1 fruit fly cellular context compared by ENCODE assay signal in the genomic region with DNA sequence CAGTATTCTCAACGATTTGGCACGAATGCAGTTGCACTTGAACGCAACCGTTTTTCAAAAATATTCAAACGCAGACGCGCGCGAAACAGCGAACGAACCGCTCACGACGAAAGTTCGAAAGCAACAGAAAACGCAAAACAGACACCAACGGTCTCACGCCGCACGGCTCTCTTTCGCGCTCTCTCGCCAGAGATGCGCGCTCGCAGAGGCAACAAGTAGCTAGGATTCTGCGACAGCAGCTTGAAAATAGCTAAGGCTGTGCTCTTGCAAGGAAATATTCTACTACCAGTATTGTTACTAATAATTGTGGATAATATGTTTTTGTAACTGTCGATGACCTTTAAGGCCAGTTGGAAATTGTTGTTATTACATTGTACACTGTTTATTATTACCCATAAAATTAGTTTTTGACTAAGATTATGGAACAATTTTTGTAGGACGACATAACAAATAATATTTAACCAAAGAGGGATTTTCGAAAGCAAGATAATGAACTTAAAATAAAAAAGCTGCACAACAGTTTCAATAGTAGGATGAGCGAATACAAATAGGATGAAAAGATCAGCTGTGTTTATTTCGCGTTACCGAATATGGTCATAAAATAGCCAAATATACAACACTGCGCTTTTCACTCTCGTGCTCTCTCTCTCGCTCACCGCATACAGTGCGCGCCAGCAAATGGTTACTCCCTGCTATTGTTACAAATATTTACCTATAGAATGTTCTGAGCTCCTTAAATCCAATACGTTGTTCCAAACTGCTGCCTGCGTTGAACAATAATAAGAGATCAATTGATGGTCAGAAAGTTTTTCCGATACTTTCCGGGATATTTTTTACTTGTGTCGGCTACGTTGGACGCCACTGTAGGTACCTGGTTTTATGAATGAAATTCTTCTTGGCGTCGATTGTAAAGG.
A peak's percentile ranks its signal among the peaks of the same experiment; 100 is the strongest.
TF ChIP-seq lines count a peak whose summit lies in the region.

No protein-coding gene starts in this region.

TF ChIP-seq in whole organism, embryonic, 481 proteins besides CTCF, POLR2A, EP300 and RAD21 (continued from another document and continues in another):
- TF ChIP-seq Jarid2 (GFP tag; optimal IDR thresholded peaks at IDR 0.05; lab: Kevin White, UChicago) (peak; percentile 95), unc-4 (GFP tag; IDR thresholded peaks at IDR 0.05; lab: Robert Waterston, UW; ENCODE audit: partially characterized antibody) (no peak), corto (GFP tag; optimal IDR thresholded peaks at IDR 0.05; lab: Kevin White, UChicago) (peak; percentile 5), lmd (GFP tag; IDR thresholded peaks at IDR 0.05; lab: Robert Waterston, UW) (peak; percentile 78), CG1603 (tag; optimal IDR thresholded peaks at IDR 0.05; lab: Kevin White, UChicago) (peak; percentile 86), CG13296 (GFP tag; optimal IDR thresholded peaks at IDR 0.05; lab: Kevin White, UChicago) (no peak), pita (GFP tag; optimal IDR thresholded peaks at IDR 0.05; lab: Kevin White, UChicago) (no peak), CG11504 (tag; optimal IDR thresholded peaks at IDR 0.05; lab: Kevin White, UChicago) (peak; percentile 69), CG4820 (GFP tag; optimal IDR thresholded peaks at IDR 0.05; lab: Kevin White, UChicago) (peak; percentile 57), CG33557 (GFP tag; optimal IDR thresholded peaks at IDR 0.05; lab: Kevin White, UChicago) (peak; percentile 30), CG5953 (GFP tag; IDR thresholded peaks at IDR 0.05; lab: Robert Waterston, UW) (peak; percentile 79), CG7357 (GFP tag; IDR thresholded peaks at IDR 0.05; lab: Robert Waterston, UW) (peak; percentile 52; the same call in 1 of the 3 replicates), Scr (GFP tag; IDR thresholded peaks at IDR 0.05; lab: Robert Waterston, UW; ENCODE audit: partially characterized antibody) (0 out of 2 replicates have a peak, but pooled peaks have one; percentile 15), TFAM (GFP tag; optimal IDR thresholded peaks at IDR 0.05; lab: Kevin White, UChicago) (no peak), CG1647 (GFP tag; optimal IDR thresholded peaks at IDR 0.05; lab: Kevin White, UChicago) (peak; percentile 67), ara (GFP tag; IDR thresholded peaks at IDR 0.05; lab: Robert Waterston, UW) (peak; percentile 81), lilli (GFP tag; optimal IDR thresholded peaks at IDR 0.05; lab: Kevin White, UChicago) (peak; percentile 76), yki (optimal IDR thresholded peaks at IDR 0.05; lab: Kevin White, UChicago) (peak; percentile 67), CG4404 (GFP tag; IDR thresholded peaks at IDR 0.05; lab: Robert Waterston, UW) (peak; percentile 49), Dek (tag; optimal IDR thresholded peaks at IDR 0.05; lab: Kevin White, UChicago) (peak; percentile 22), CG7745 (tag; optimal IDR thresholded peaks at IDR 0.05; lab: Kevin White, UChicago) (no peak), CG15073 (GFP tag; optimal IDR thresholded peaks at IDR 0.05; lab: Kevin White, UChicago) (peak; percentile 99), CG4328 (GFP tag; optimal IDR thresholded peaks at IDR 0.05; lab: Kevin White, UChicago) (no peak), salm (tag; optimal IDR thresholded peaks at IDR 0.05; lab: Kevin White, UChicago) (peak; percentile 28), sim (GFP tag; IDR thresholded peaks at IDR 0.05; lab: Robert Waterston, UW) (0 out of 2 replicates have a peak, but pooled peaks have one; percentile 43), pros (GFP tag; optimal IDR thresholded peaks at IDR 0.05; lab: Kevin White, UChicago) (no peak), CG1529 (GFP tag; optimal IDR thresholded peaks at IDR 0.05; lab: Kevin White, UChicago) (peak; percentile 35), CG8478 (optimal IDR thresholded peaks at IDR 0.05; lab: Kevin White, UChicago) (no peak), Xbp1 (GFP tag; optimal IDR thresholded peaks at IDR 0.05; lab: Kevin White, UChicago) (peak; percentile 81), CG30403 (GFP tag; optimal IDR thresholded peaks at IDR 0.05; lab: Kevin White, UChicago) (peak; percentile 65), PHDP (tag; optimal IDR thresholded peaks at IDR 0.05; lab: Kevin White, UChicago) (peak; percentile 73), Antp (GFP tag; optimal IDR thresholded peaks at IDR 0.05; lab: Kevin White, UChicago) (peak; percentile 79), abd-A (tag; optimal IDR thresholded peaks at IDR 0.05; lab: Kevin White, UChicago) (no peak), Sox102F (GFP tag; optimal IDR thresholded peaks at IDR 0.05; lab: Kevin White, UChicago) (peak; percentile 82), Hmx (GFP tag; optimal IDR thresholded peaks at IDR 0.05; lab: Kevin White, UChicago) (no peak), repo (GFP tag; optimal IDR thresholded peaks at IDR 0.05; lab: Kevin White, UChicago) (no peak), CG8089 (GFP tag; optimal IDR thresholded peaks at IDR 0.05; lab: Kevin White, UChicago) (peak; percentile 61), CG10959 (GFP tag; IDR thresholded peaks at IDR 0.05; lab: Robert Waterston, UW) (0 out of 2 replicates have a peak, but pooled peaks have one; percentile 35), CG2199 (GFP tag; IDR thresholded peaks at IDR 0.05; lab: Robert Waterston, UW) (peak; percentile 91), Dip3 (GFP tag; optimal IDR thresholded peaks at IDR 0.05; lab: Kevin White, UChicago) (peak; percentile 69), al (GFP tag; IDR thresholded peaks at IDR 0.05; lab: Robert Waterston, UW) (peak; percentile 76), mam (GFP tag; optimal IDR thresholded peaks at IDR 0.05; lab: Kevin White, UChicago) (peak; percentile 84), CG4282 (GFP tag; optimal IDR thresholded peaks at IDR 0.05; lab: Kevin White, UChicago) (peak; percentile 21), so (GFP tag; IDR thresholded peaks at IDR 0.05; lab: Robert Waterston, UW) (0 out of 3 replicates have a peak, but pooled peaks have one; percentile 66), Nf-YB (GFP tag; optimal IDR thresholded peaks at IDR 0.05; lab: Kevin White, UChicago) (peak; percentile 30), CG4617 (GFP tag; optimal IDR thresholded peaks at IDR 0.05; lab: Kevin White, UChicago; ENCODE audit: borderline replicate concordance) (peak; percentile 34), Elba2 (GFP tag; optimal IDR thresholded peaks at IDR 0.05; lab: Kevin White, UChicago) (peak; percentile 4), Atf-2 (GFP tag; optimal IDR thresholded peaks at IDR 0.05; lab: Kevin White, UChicago) (peak; percentile 49), gt (GFP tag; IDR thresholded peaks at IDR 0.05; lab: Robert Waterston, UW) (no peak), CG2712 (tag; optimal IDR thresholded peaks at IDR 0.05; lab: Kevin White, UChicago) (peak; percentile 73), CG13123 (GFP tag; optimal IDR thresholded peaks at IDR 0.05; lab: Kevin White, UChicago) (peak; percentile 59), slp2 (GFP tag; optimal IDR thresholded peaks at IDR 0.05; lab: Kevin White, UChicago) (peak; percentile 74), CG17328 (GFP tag; IDR thresholded peaks at IDR 0.05; lab: Robert Waterston, UW) (peak; percentile 81), sens (GFP tag; lab: Kevin White, UChicago) (peak; percentile 96), dimm (GFP tag; IDR thresholded peaks at IDR 0.05; lab: Robert Waterston, UW) (no peak), CG13424 (tag; optimal IDR thresholded peaks at IDR 0.05; lab: Kevin White, UChicago) (peak; percentile 64), CG10462 (GFP tag; optimal IDR thresholded peaks at IDR 0.05; lab: Kevin White, UChicago) (peak; percentile 5), CG31388 (GFP tag; optimal IDR thresholded peaks at IDR 0.05; lab: Kevin White, UChicago) (peak; percentile 16), CG3838 (GFP tag; optimal IDR thresholded peaks at IDR 0.05; lab: Kevin White, UChicago) (peak; percentile 2), crol (GFP tag; IDR thresholded peaks at IDR 0.05; lab: Robert Waterston, UW) (peak; percentile 45; the same call in 1 of the 2 replicates), CG13287 (GFP tag; IDR thresholded peaks at IDR 0.05; lab: Robert Waterston, UW; ENCODE audit: partially characterized antibody) (peak; percentile 19; the same call in 1 of the 2 replicates), Nf-YA (GFP tag; IDR thresholded peaks at IDR 0.05; lab: Robert Waterston, UW) (peak; percentile 55), mirr (GFP tag; optimal IDR thresholded peaks at IDR 0.05; lab: Kevin White, UChicago) (peak; percentile 6), CrebB (tag; optimal IDR thresholded peaks at IDR 0.05; lab: Kevin White, UChicago) (peak; percentile 44), CG17385 (GFP tag; optimal IDR thresholded peaks at IDR 0.05; lab: Kevin White, UChicago) (peak; percentile 59), hb (GFP tag; IDR thresholded peaks at IDR 0.05; lab: Robert Waterston, UW; ENCODE audit: partially characterized antibody) (no peak), z (GFP tag; IDR thresholded peaks at IDR 0.05; lab: Robert Waterston, UW) (no peak), Abd-B (GFP tag; optimal IDR thresholded peaks at IDR 0.05; lab: Kevin White, UChicago) (peak; percentile 1), twi (tag; optimal IDR thresholded peaks at IDR 0.05; lab: Kevin White, UChicago) (peak; percentile 24), Aef1 (GFP tag; IDR thresholded peaks at IDR 0.05; lab: Robert Waterston, UW) (peak; percentile 69; the same call in 2 of the 3 replicates), Hr78 (GFP tag; optimal IDR thresholded peaks at IDR 0.05; lab: Kevin White, UChicago) (no peak), Dref (GFP tag; IDR thresholded peaks at IDR 0.05; lab: Robert Waterston, UW) (no peak), CG17361 (GFP tag; IDR thresholded peaks at IDR 0.05; lab: Robert Waterston, UW) (peak; percentile 50; the same call in 2 of the 3 replicates), CG8765 (GFP tag; IDR thresholded peaks at IDR 0.05; lab: Robert Waterston, UW) (peak; percentile 63), Hr3 (GFP tag; optimal IDR thresholded peaks at IDR 0.05; lab: Kevin White, UChicago) (peak; percentile 66), CG11560 (tag; IDR thresholded peaks at IDR 0.05; lab: Robert Waterston, UW) (0 out of 3 replicates have a peak, but pooled peaks have one; percentile 28), CG14441 (GFP tag; IDR thresholded peaks at IDR 0.05; lab: Robert Waterston, UW) (peak; percentile 78), HLH4C (GFP tag; IDR thresholded peaks at IDR 0.05; lab: Robert Waterston, UW; ENCODE audit: partially characterized antibody) (0 out of 3 replicates have a peak, but pooled peaks have one; percentile 32), D (optimal IDR thresholded peaks at IDR 0.05; lab: Kevin White, UChicago) (no peak), D (GFP tag; optimal IDR thresholded peaks at IDR 0.05; lab: Kevin White, UChicago) (peak; percentile 49), NK7.1 (GFP tag; optimal IDR thresholded peaks at IDR 0.05; lab: Kevin White, UChicago) (peak; percentile 18), Lpt (GFP tag; optimal IDR thresholded peaks at IDR 0.05; lab: Kevin White, UChicago) (no peak), amos (GFP tag; IDR thresholded peaks at IDR 0.05; lab: Robert Waterston, UW; ENCODE audit: partially characterized antibody) (0 out of 2 replicates have a peak, but pooled peaks have one; percentile 26), CG2116 (GFP tag; optimal IDR thresholded peaks at IDR 0.05; lab: Kevin White, UChicago) (peak; percentile 29), CG6813 (GFP tag; optimal IDR thresholded peaks at IDR 0.05; lab: Kevin White, UChicago) (peak; percentile 61), Asciz (GFP tag; optimal IDR thresholded peaks at IDR 0.05; lab: Kevin White, UChicago) (peak; percentile 53), Rfx (GFP tag; IDR thresholded peaks at IDR 0.05; lab: Robert Waterston, UW) (peak; percentile 84), Hr39 (optimal IDR thresholded peaks at IDR 0.05; lab: Kevin White, UChicago) (no peak), Mes4 (GFP tag; optimal IDR thresholded peaks at IDR 0.05; lab: Kevin White, UChicago) (peak; percentile 76), CG3163 (GFP tag; optimal IDR thresholded peaks at IDR 0.05; lab: Kevin White, UChicago) (peak; percentile 48), CG7271 (tag; optimal IDR thresholded peaks at IDR 0.05; lab: Kevin White, UChicago) (no peak), CG13775 (GFP tag; optimal IDR thresholded peaks at IDR 0.05; lab: Kevin White, UChicago) (peak; percentile 66), jumu (GFP tag; optimal IDR thresholded peaks at IDR 0.05; lab: Kevin White, UChicago) (peak; percentile 71), CG11695 (GFP tag; IDR thresholded peaks at IDR 0.05; lab: Robert Waterston, UW) (peak; percentile 90), h (optimal IDR thresholded peaks at IDR 0.05; lab: Kevin White, UChicago) (no peak), CG13624 (GFP tag; optimal IDR thresholded peaks at IDR 0.05; lab: Kevin White, UChicago) (peak; percentile 71), zen (tag; optimal IDR thresholded peaks at IDR 0.05; lab: Kevin White, UChicago) (peak; percentile 22), Ets65A (GFP tag; lab: Kevin White, UChicago) (peak; percentile 93), CG17829 (tag; optimal IDR thresholded peaks at IDR 0.05; lab: Kevin White, UChicago) (peak; percentile 67), CG4424 (GFP tag; optimal IDR thresholded peaks at IDR 0.05; lab: Kevin White, UChicago) (peak; percentile 64), CG6272 (GFP tag; IDR thresholded peaks at IDR 0.05; lab: Robert Waterston, UW) (peak; percentile 63), ttk (GFP tag; IDR thresholded peaks at IDR 0.05; lab: Robert Waterston, UW) (peak; percentile 71), danr (GFP tag; IDR thresholded peaks at IDR 0.05; lab: Robert Waterston, UW) (0 out of 2 replicates have a peak, but pooled peaks have one; percentile 25), zen2 (GFP tag; IDR thresholded peaks at IDR 0.05; lab: Robert Waterston, UW; ENCODE audit: partially characterized antibody) (peak; percentile 40; the same call in 1 of the 3 replicates), cg (GFP tag; optimal IDR thresholded peaks at IDR 0.05; lab: Kevin White, UChicago) (no peak), CG1832 (GFP tag; optimal IDR thresholded peaks at IDR 0.05; lab: Kevin White, UChicago) (no peak), CG12942 (GFP tag; optimal IDR thresholded peaks at IDR 0.05; lab: Kevin White, UChicago) (peak; percentile 41), phol (tag; optimal IDR thresholded peaks at IDR 0.05; lab: Kevin White, UChicago) (peak; percentile 65), CG1792 (GFP tag; optimal IDR thresholded peaks at IDR 0.05; lab: Kevin White, UChicago) (peak; percentile 62), exex (tag; optimal IDR thresholded peaks at IDR 0.05; lab: Kevin White, UChicago) (no peak), tap (tag; optimal IDR thresholded peaks at IDR 0.05; lab: Kevin White, UChicago) (peak; percentile 70), ftz-f1 (GFP tag; optimal IDR thresholded peaks at IDR 0.05; lab: Kevin White, UChicago) (no peak), CG10274 (GFP tag; optimal IDR thresholded peaks at IDR 0.05; lab: Kevin White, UChicago) (no peak), CG10267 (tag; optimal IDR thresholded peaks at IDR 0.05; lab: Kevin White, UChicago) (peak; percentile 48), Ssrp (tag; optimal IDR thresholded peaks at IDR 0.05; lab: Kevin White, UChicago) (peak; percentile 59), gro (GFP tag; optimal IDR thresholded peaks at IDR 0.05; lab: Kevin White, UChicago) (peak; percentile 64), sisA (GFP tag; IDR thresholded peaks at IDR 0.05; lab: Robert Waterston, UW) (peak; percentile 82)
